Worm (Caenorhabditis elegans): ENCODE measurements around the gene pals-27.

- TF ChIP-seq ztf-29 (GFP tag; IDR thresholded peaks at IDR 0.05) (no peak), med-1 (GFP tag; optimal IDR thresholded peaks at IDR 0.05; ENCODE audit: insufficient read depth) (no peak), tab-1 (GFP tag; IDR thresholded peaks at IDR 0.05) (no peak), flt-1 (GFP tag; IDR thresholded peaks at IDR 0.05) (no peak), ztf-23 (GFP tag; IDR thresholded peaks at IDR 0.05) (no peak), ref-1 (GFP tag; conservative IDR thresholded peaks at IDR 0.05) (no peak), T22C8.4 (GFP tag; IDR thresholded peaks at IDR 0.05) (no peak), klf-2 (GFP tag; conservative IDR thresholded peaks at IDR 0.05) (no peak)
Measured at ce11 chrIII:4359208-4359607, 22.2 kb upstream of the pals-27 start.
